Worm (Caenorhabditis elegans) whole organism, young adult: ENCODE data around the gene acer-1.

ENCODE experiments used
- B0261.1 ChIP-seq: sonication (generic microtip); optimal IDR thresholded peaks from 2 replicates; lab custom pipeline; 2016; ENCODE audit warnings: mild to moderate bottlenecking, missing genetic modification characterization, moderate library complexity, missing compliant biosample characterization
- K11D2.4 ChIP-seq: fragments of 200-800 bp; sonication (Bioruptor generic); IDR thresholded peaks from 2 replicates; pipeline ENCODE4 v1.3.6; 2022; ENCODE audit warnings: missing genetic modification reagents, missing genetic modification characterization, missing compliant biosample characterization
- akir-1 ChIP-seq: fragments of 200-800 bp; sonication (Bioruptor generic); optimal IDR thresholded peaks from 2 replicates; lab custom pipeline; 2018; ENCODE audit warnings: mild to moderate bottlenecking, missing genetic modification characterization, moderate library complexity, missing compliant biosample characterization
- dox-1 ChIP-seq: fragments of 200-800 bp; sonication (Bioruptor generic); IDR thresholded peaks from 2 replicates; pipeline ENCODE4 v1.3.6; 2022; ENCODE audit warnings: missing genetic modification reagents, missing genetic modification characterization, missing compliant biosample characterization
- dpff-1 ChIP-seq: sonication (generic microtip); optimal IDR thresholded peaks from 2 replicates; lab custom pipeline; 2017; ENCODE audit warnings: mild to moderate bottlenecking, missing genetic modification characterization, missing compliant biosample characterization
- egl-44 ChIP-seq: fragments of 200-800 bp; sonication (Bioruptor generic); IDR thresholded peaks from 2 replicates; pipeline ENCODE4 v1.3.6; 2022; ENCODE audit warnings: missing genetic modification reagents, missing genetic modification characterization, missing compliant biosample characterization
- egrh-3 ChIP-seq: fragments of 200-800 bp; sonication (Bioruptor generic); IDR thresholded peaks from 2 replicates; pipeline ENCODE4 v1.3.6; 2022; ENCODE audit warnings: missing genetic modification reagents, missing genetic modification characterization, missing compliant biosample characterization
- madf-6 ChIP-seq: fragments of 200-800 bp; sonication (Bioruptor generic); IDR thresholded peaks from 2 replicates; pipeline ENCODE4 v1.3.6; 2022; ENCODE audit warnings: missing genetic modification reagents, missing genetic modification characterization, missing compliant biosample characterization
- madf-8 ChIP-seq: fragments of 200-800 bp; sonication (Bioruptor generic); conservative IDR thresholded peaks from 2 replicates; pipeline ENCODE4 v1.3.6; 2022; ENCODE audit warnings: missing genetic modification reagents, missing genetic modification characterization, missing compliant biosample characterization
- mxl-1 ChIP-seq: sonication (generic microtip); optimal IDR thresholded peaks from 2 replicates; lab custom pipeline; 2016; ENCODE audit warnings: missing genetic modification characterization, missing compliant biosample characterization
- sdz-38 ChIP-seq: sonication (generic microtip); optimal IDR thresholded peaks from 2 replicates; lab custom pipeline; 2016; ENCODE audit warnings: missing genotype, missing genetic modification characterization, missing compliant biosample characterization

DNA sequence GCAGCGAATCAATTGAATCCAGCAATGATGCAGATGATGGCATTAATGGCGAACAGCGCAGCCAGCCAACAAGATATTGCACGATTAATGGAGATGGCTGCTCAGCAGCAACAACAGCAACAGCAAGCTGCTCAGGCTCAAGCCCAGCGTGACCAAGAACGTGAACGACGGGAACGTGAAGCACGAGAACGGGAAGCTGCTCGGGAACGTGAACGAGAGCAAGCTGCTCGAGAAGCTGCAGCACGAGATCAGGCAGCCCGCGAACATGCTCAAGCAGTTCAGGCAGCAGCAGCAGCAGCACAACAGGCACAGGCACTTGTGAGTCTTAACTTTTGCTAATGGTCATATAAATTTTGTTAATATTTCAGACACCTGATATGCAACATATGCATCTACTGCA lies 43.5 kb downstream of the acer-1 start:
- TF ChIP-seq mxl-1 (tag; lab: Kevin White, UChicago) (no peak), madf-8 (no peak), sdz-38 (tag; lab: Kevin White, UChicago) (no peak), madf-6 (GFP tag; lab: Robert Waterston, UW) (no peak), egl-44 (GFP tag; lab: Robert Waterston, UW) (no peak), dpff-1 (tag; lab: Kevin White, UChicago) (no peak), B0261.1 (no peak), egrh-3 (peak; percentile 47; the same call in 1 of the 2 replicates), dox-1 (GFP tag; lab: Robert Waterston, UW) (no peak), akir-1 (GFP tag; lab: Kevin White, UChicago) (no peak), K11D2.4 (GFP tag; lab: Robert Waterston, UW) (no peak)
